Fruit fly (Drosophila melanogaster) whole organism, embryonic: ENCODE results near the gene Hrd3.

Experiments
- Ada2b ChIP-seq: fragments of 200-800 bp; sonication (Bioruptor generic); IDR thresholded peaks from 2 replicates; pipeline ENCODE4 v1.3.6; 2022; ENCODE audit warnings: missing biosample characterization, missing genetic modification characterization
- Atf3 ChIP-seq: fragments of 200-800 bp; sonication (Bioruptor generic); optimal IDR thresholded peaks from 3 replicates; lab custom pipeline; 2016; ENCODE audit warnings: missing biosample characterization, missing genetic modification characterization
- Atf6 ChIP-seq: fragments of 200-800 bp; sonication (Bioruptor generic); IDR thresholded peaks from 2 replicates; pipeline ENCODE4 v1.3.6; 2022; ENCODE audit warnings: missing biosample characterization, missing genetic modification characterization
- BEAF-32 ChIP-seq: fragments of 200-800 bp; sonication (Bioruptor generic); optimal IDR thresholded peaks from 3 replicates; lab custom pipeline; 2017; ENCODE audit warnings: missing biosample characterization, missing genetic modification characterization, mild to moderate bottlenecking, moderate library complexity, missing genetic modification reagents
- CG10147 ChIP-seq: fragments of 200-800 bp; sonication (Bioruptor generic); optimal IDR thresholded peaks from 2 replicates; lab custom pipeline; 2019; ENCODE audit warnings: missing biosample characterization, mild to moderate bottlenecking, missing genetic modification characterization, moderate library complexity
- CG11247 ChIP-seq: fragments of 200-800 bp; sonication (Bioruptor generic); IDR thresholded peaks from 2 replicates; pipeline ENCODE4 v1.3.6; 2022; ENCODE audit warnings: missing biosample characterization, missing genetic modification characterization
- CG11560 ChIP-seq: fragments of 200-800 bp; sonication (Bioruptor generic); IDR thresholded peaks from 3 replicates; pipeline ENCODE4 v1.3.6; 2022; ENCODE audit warnings: missing biosample characterization, missing genetic modification characterization
- CG12391 ChIP-seq: fragments of 200-800 bp; sonication (Bioruptor generic); optimal IDR thresholded peaks from 3 replicates; lab custom pipeline; 2018; ENCODE audit warnings: missing biosample characterization, mild to moderate bottlenecking, missing genetic modification characterization, moderate library complexity
- CG13287 ChIP-seq: fragments of 200-800 bp; sonication (Bioruptor generic); IDR thresholded peaks from 2 replicates; pipeline ENCODE4 v1.3.6; 2022; ENCODE audit warnings: missing biosample characterization, missing genetic modification characterization; ENCODE audit not compliant: partially characterized antibody
- CG14014 ChIP-seq: fragments of 200-800 bp; sonication (Bioruptor generic); IDR thresholded peaks from 2 replicates; pipeline ENCODE4 v1.3.6; 2022; ENCODE audit warnings: missing biosample characterization, missing genetic modification characterization
- CG14667 ChIP-seq: fragments of 200-800 bp; sonication (Bioruptor generic); IDR thresholded peaks from 2 replicates; pipeline ENCODE4 v1.3.6; 2022; ENCODE audit warnings: missing biosample characterization, missing genetic modification characterization
- CG1602 ChIP-seq: fragments of 200-800 bp; sonication (Bioruptor generic); optimal IDR thresholded peaks from 3 replicates; lab custom pipeline; 2016; ENCODE audit warnings: missing biosample characterization, missing genetic modification characterization
- CG16779 ChIP-seq: fragments of 200-800 bp; sonication (Bioruptor generic); IDR thresholded peaks from 2 replicates; pipeline ENCODE4 v1.3.6; 2022; ENCODE audit warnings: missing biosample characterization, missing genetic modification characterization
- CG16813 ChIP-seq: fragments of 200-800 bp; sonication (Bioruptor generic); IDR thresholded peaks from 3 replicates; pipeline ENCODE4 v1.3.6; 2022; ENCODE audit warnings: missing biosample characterization, missing genetic modification characterization; ENCODE audit not compliant: partially characterized antibody
- CG17385 ChIP-seq: fragments of 200-800 bp; sonication (Bioruptor generic); optimal IDR thresholded peaks from 3 replicates; lab custom pipeline; 2018; ENCODE audit warnings: missing biosample characterization, mild to moderate bottlenecking, missing genetic modification characterization
- CG2199 ChIP-seq: fragments of 200-800 bp; sonication (Bioruptor generic); IDR thresholded peaks from 3 replicates; pipeline ENCODE4 v1.3.6; 2022; ENCODE audit warnings: missing biosample characterization, missing genetic modification characterization
- CG32767 ChIP-seq: fragments of 200-800 bp; sonication (Bioruptor generic); IDR thresholded peaks from 2 replicates; pipeline ENCODE4 v1.3.6; 2022; ENCODE audit warnings: missing biosample characterization, missing genetic modification characterization
- CG3838 ChIP-seq: fragments of 200-800 bp; sonication (Bioruptor generic); optimal IDR thresholded peaks from 3 replicates; lab custom pipeline; 2016; ENCODE audit warnings: missing biosample characterization, missing genetic modification characterization
- CG3847 ChIP-seq: fragments of 200-800 bp; sonication (Bioruptor generic); IDR thresholded peaks from 2 replicates; pipeline ENCODE4 v1.3.6; 2022; ENCODE audit warnings: missing biosample characterization, missing genetic modification characterization
- CG3995 ChIP-seq: fragments of 200-800 bp; sonication (Bioruptor generic); optimal IDR thresholded peaks from 3 replicates; lab custom pipeline; 2016; ENCODE audit warnings: missing biosample characterization, missing genetic modification characterization
- CG42726 ChIP-seq: fragments of 200-800 bp; sonication (Bioruptor generic); IDR thresholded peaks from 2 replicates; pipeline ENCODE4 v1.3.6; 2022; ENCODE audit warnings: missing biosample characterization, missing genetic modification characterization; ENCODE audit not compliant: partially characterized antibody
- CG6765 ChIP-seq: fragments of 200-800 bp; sonication (Bioruptor generic); optimal IDR thresholded peaks from 3 replicates; lab custom pipeline; 2017; ENCODE audit warnings: missing biosample characterization, mild to moderate bottlenecking, missing genetic modification characterization
- CG6813 ChIP-seq: fragments of 200-800 bp; sonication (Bioruptor generic); optimal IDR thresholded peaks from 2 replicates; lab custom pipeline; 2017; ENCODE audit warnings: missing biosample characterization, missing genetic modification characterization, mild to moderate bottlenecking, moderate library complexity, missing genetic modification reagents
- CG8388 ChIP-seq: fragments of 200-800 bp; sonication (Bioruptor generic); optimal IDR thresholded peaks from 2 replicates; lab custom pipeline; 2019; ENCODE audit warnings: missing biosample characterization, mild to moderate bottlenecking, missing genetic modification characterization, moderate library complexity
- CG8765 ChIP-seq: fragments of 200-800 bp; sonication (Bioruptor generic); IDR thresholded peaks from 2 replicates; pipeline ENCODE4 v1.3.6; 2022; ENCODE audit warnings: missing biosample characterization, missing genetic modification characterization
- Chrac-16 ChIP-seq: fragments of 200-800 bp; sonication (Bioruptor generic); optimal IDR thresholded peaks from 3 replicates; lab custom pipeline; 2016; ENCODE audit warnings: missing biosample characterization, missing genetic modification characterization
- D19A ChIP-seq: fragments of 200-800 bp; optimal IDR thresholded peaks from 3 replicates; lab custom pipeline; 2019; ENCODE audit warnings: missing biosample characterization, mild to moderate bottlenecking, missing genetic modification characterization, moderate library complexity
- Fer3 ChIP-seq: fragments of 200-800 bp; sonication (Bioruptor generic); optimal IDR thresholded peaks from 2 replicates; lab custom pipeline; 2018; ENCODE audit warnings: missing biosample characterization, mild to moderate bottlenecking, missing genetic modification characterization, moderate library complexity
- GATAe ChIP-seq: fragments of 200-800 bp; sonication (Bioruptor generic); conservative IDR thresholded peaks from 2 replicates; pipeline ENCODE4 v1.3.6; 2022; ENCODE audit warnings: missing biosample characterization, missing genetic modification characterization
- HmgZ ChIP-seq: fragments of 200-800 bp; sonication (Bioruptor generic); optimal IDR thresholded peaks from 2 replicates; lab custom pipeline; 2018; ENCODE audit warnings: missing biosample characterization, mild to moderate bottlenecking, missing genetic modification characterization
- Hr78 ChIP-seq, 2 experiments: fragments of 200-800 bp in 1 of 2; fragments of >200 bp in 1 of 2; sonication (Bioruptor generic) in 1 of 2; optimal IDR thresholded peaks; 2 replicates each; lab custom pipeline; 2017 to 2019; ENCODE audit warnings: missing biosample characterization in 2 of 2, missing genetic modification characterization in 2 of 2, mild to moderate bottlenecking in 1 of 2, moderate library complexity in 1 of 2
- Optix ChIP-seq: fragments of 200-800 bp; sonication (Bioruptor generic); IDR thresholded peaks from 3 replicates; pipeline ENCODE4 v1.3.6; 2022; ENCODE audit warnings: missing biosample characterization, missing genetic modification characterization
- Six4 ChIP-seq: fragments of 200-800 bp; sonication (Bioruptor generic); optimal IDR thresholded peaks from 2 replicates; lab custom pipeline; 2016; ENCODE audit warnings: missing biosample characterization, missing genetic modification characterization
- Ssrp ChIP-seq: fragments of 200-800 bp; sonication (Bioruptor generic); optimal IDR thresholded peaks from 2 replicates; lab custom pipeline; 2018; ENCODE audit warnings: missing biosample characterization, mild to moderate bottlenecking, missing genetic modification characterization, moderate library complexity
- aop ChIP-seq: fragments of 200-800 bp; sonication (Bioruptor generic); IDR thresholded peaks from 2 replicates; pipeline ENCODE4 v1.3.6; 2022; ENCODE audit warnings: missing biosample characterization, missing genetic modification characterization
- bsh ChIP-seq, 2 experiments: fragments of 200-800 bp; sonication (Bioruptor generic); optimal IDR thresholded peaks; 2 replicates each; lab custom pipeline; 2017 to 2018; ENCODE audit warnings: mild to moderate bottlenecking in 2 of 2, missing biosample characterization in 2 of 2, missing genetic modification characterization in 2 of 2, moderate library complexity in 1 of 2
- cas ChIP-seq: fragments of 200-800 bp; sonication (Bioruptor generic); IDR thresholded peaks from 2 replicates; pipeline ENCODE4 v1.3.6; 2022; ENCODE audit warnings: missing biosample characterization, missing genetic modification characterization
- eve ChIP-seq, 2 experiments: fragments of >200 bp; optimal IDR thresholded peaks; 2 replicates each; lab custom pipeline; 2017; ENCODE audit warnings: missing biosample characterization in 2 of 2, missing genetic modification characterization in 2 of 2
- fru ChIP-seq: fragments of >200 bp; optimal IDR thresholded peaks from 2 replicates; lab custom pipeline; 2017
- mirr ChIP-seq: fragments of 200-800 bp; sonication (Bioruptor generic); optimal IDR thresholded peaks from 3 replicates; lab custom pipeline; 2018; ENCODE audit warnings: missing biosample characterization, mild to moderate bottlenecking, missing genetic modification characterization
- odd ChIP-seq: fragments of 200-800 bp; sonication (Bioruptor generic); optimal IDR thresholded peaks from 2 replicates; lab custom pipeline; 2017; ENCODE audit warnings: missing biosample characterization, mild to moderate bottlenecking, missing genetic modification characterization
- otp ChIP-seq: fragments of 200-800 bp; sonication (Bioruptor generic); IDR thresholded peaks from 3 replicates; pipeline ENCODE4, ENCODE4 v1.3.6; 2022; ENCODE audit warnings: missing biosample characterization, missing genetic modification characterization
- peb ChIP-seq: fragments of 200-800 bp; sonication (Bioruptor generic); IDR thresholded peaks from 2 replicates; pipeline ENCODE4 v1.3.6; 2022; ENCODE audit warnings: missing biosample characterization, missing genetic modification characterization
- pho ChIP-seq: fragments of 200-800 bp; sonication (Bioruptor generic); optimal IDR thresholded peaks from 2 replicates; lab custom pipeline; 2016; ENCODE audit warnings: missing biosample characterization, missing genetic modification characterization
- pros ChIP-seq: fragments of 200-800 bp; sonication (Bioruptor generic); optimal IDR thresholded peaks from 3 replicates; lab custom pipeline; 2019; ENCODE audit warnings: missing biosample characterization, mild to moderate bottlenecking, missing genetic modification characterization, moderate library complexity
- seq ChIP-seq: fragments of 200-800 bp; sonication (Bioruptor generic); IDR thresholded peaks from 2 replicates; pipeline ENCODE4 v1.3.6; 2022; ENCODE audit warnings: missing biosample characterization, missing genetic modification characterization
- slp2 ChIP-seq: fragments of 200-800 bp; sonication (Bioruptor generic); optimal IDR thresholded peaks from 2 replicates; lab custom pipeline; 2016; ENCODE audit warnings: missing biosample characterization, missing genetic modification characterization
- tx ChIP-seq: fragments of 200-800 bp; sonication (Bioruptor generic); optimal IDR thresholded peaks from 2 replicates; lab custom pipeline; 2016; ENCODE audit warnings: missing biosample characterization, missing genetic modification characterization
- usp ChIP-seq: fragments of >200 bp; optimal IDR thresholded peaks from 2 replicates; lab custom pipeline; 2017; ENCODE audit warnings: missing biosample characterization, missing genetic modification characterization
- zfh1 ChIP-seq: fragments of 200-800 bp; sonication (Bioruptor generic); IDR thresholded peaks from 3 replicates; pipeline ENCODE4 v1.3.6; 2022; ENCODE audit warnings: missing biosample characterization, missing genetic modification characterization
- zfh2 ChIP-seq: fragments of 200-800 bp; sonication (Bioruptor generic); optimal IDR thresholded peaks from 2 replicates; lab custom pipeline; 2016; ENCODE audit warnings: missing biosample characterization, missing genetic modification characterization

Gene Hrd3

DNA sequence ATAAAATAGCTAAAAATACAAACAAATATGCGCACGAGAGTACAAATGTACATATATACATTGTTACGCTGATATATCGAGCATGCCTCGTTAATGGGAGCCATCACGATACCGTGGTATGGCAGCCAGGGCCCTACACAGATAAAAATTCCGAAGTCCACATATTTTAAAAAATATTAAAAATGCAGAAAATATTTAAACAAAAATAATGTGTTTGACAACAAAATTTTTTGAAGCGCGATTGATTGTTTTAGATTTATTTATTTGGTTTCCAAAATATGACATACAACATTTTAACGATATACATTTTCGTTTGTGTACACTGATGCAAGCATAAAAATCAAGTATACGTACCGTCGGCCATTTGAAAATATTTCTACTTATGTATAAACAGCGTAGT lies 31.6 kb downstream of the Hrd3 start (continued):
- TF ChIP-seq CG16779, result 0 out of 2 replicates have a peak, but pooled peaks have one; percentile 64
- peak; percentile 64 for TF ChIP-seq tx (GFP tag; lab: Kevin White, UChicago)
- TF ChIP-seq odd (GFP tag; lab: Kevin White, UChicago), result peak; percentile 34
- peak; percentile 65 for TF ChIP-seq CG6813 (GFP tag; lab: Kevin White, UChicago)
- TF ChIP-seq CG32767 (GFP tag; lab: Robert Waterston, UW), result 0 out of 2 replicates have a peak, but pooled peaks have one; percentile 18
- TF ChIP-seq cas (GFP tag; lab: Robert Waterston, UW), result peak; percentile 77
- TF ChIP-seq pho (GFP tag; lab: Kevin White, UChicago), result peak; percentile 78
- peak; percentile 79; the same call in 2 of the 3 replicates for TF ChIP-seq otp (GFP tag; lab: Robert Waterston, UW)
- no peak for TF ChIP-seq usp (GFP tag; lab: Kevin White, UChicago)
- TF ChIP-seq CG13287 (GFP tag; lab: Robert Waterston, UW), result no peak
- TF ChIP-seq CG3838, result peak; percentile 30
- TF ChIP-seq mirr (GFP tag; lab: Kevin White, UChicago), result peak; percentile 12
- peak; percentile 59 for TF ChIP-seq CG1602 (GFP tag; lab: Kevin White, UChicago)
- TF ChIP-seq CG11247, result peak; percentile 60
- TF ChIP-seq eve (GFP tag; optimal IDR thresholded peaks at IDR 0.05; lab: Kevin White, UChicago), result peak in 1 of 2 experiments; percentile 11
- no peak for TF ChIP-seq pros (GFP tag; lab: Kevin White, UChicago)
- peak; percentile 31 for TF ChIP-seq CG8388
- no peak for TF ChIP-seq Hr78 (GFP tag; optimal IDR thresholded peaks at IDR 0.05; lab: Kevin White, UChicago)
- no peak for TF ChIP-seq peb (GFP tag; lab: Robert Waterston, UW)
- peak; percentile 29 for TF ChIP-seq D19A (tag; lab: Kevin White, UChicago)
- TF ChIP-seq CG16813 (GFP tag; lab: Robert Waterston, UW), result no peak
- TF ChIP-seq Ada2b (GFP tag; lab: Robert Waterston, UW), result peak; percentile 85
- peak; percentile 73; the same call in 1 of the 3 replicates for TF ChIP-seq zfh1
- TF ChIP-seq Chrac-16, result peak; percentile 56
- peak; percentile 74 for TF ChIP-seq GATAe
- peak; percentile 90 for TF ChIP-seq Fer3 (tag; lab: Kevin White, UChicago)
- no peak for TF ChIP-seq aop
- TF ChIP-seq fru (lab: Kevin White, UChicago), result no peak
- TF ChIP-seq CG6765 (GFP tag; lab: Kevin White, UChicago), result peak; percentile 79
- peak; percentile 15 to 69 for TF ChIP-seq bsh (GFP tag; optimal IDR thresholded peaks at IDR 0.05; lab: Kevin White, UChicago)
- peak; percentile 44 for TF ChIP-seq Ssrp (tag; lab: Kevin White, UChicago)
- peak; percentile 86 for TF ChIP-seq zfh2 (GFP tag; lab: Kevin White, UChicago)
- TF ChIP-seq CG42726, result no peak
- TF ChIP-seq CG14667 (GFP tag; lab: Robert Waterston, UW), result peak; percentile 55; the same call in 1 of the 2 replicates
- no peak for TF ChIP-seq Optix (GFP tag; lab: Robert Waterston, UW)
- peak; percentile 51 for TF ChIP-seq CG3995
- TF ChIP-seq CG8765 (GFP tag; lab: Robert Waterston, UW), result no peak; the same call in 1 of the 2 replicates
- peak; percentile 58; the same call in 2 of the 3 replicates for TF ChIP-seq CG11560 (tag; lab: Robert Waterston, UW)
- no peak for TF ChIP-seq CG2199
- TF ChIP-seq CG12391 (tag; lab: Kevin White, UChicago), result peak; percentile 83
- peak; percentile 48 for TF ChIP-seq Six4 (GFP tag; lab: Kevin White, UChicago)
- peak; percentile 76 for TF ChIP-seq CG3847 (GFP tag; lab: Robert Waterston, UW)
- TF ChIP-seq CG17385 (GFP tag; lab: Kevin White, UChicago), result peak; percentile 72
- TF ChIP-seq seq (GFP tag; lab: Robert Waterston, UW), result peak; percentile 80
- no peak for TF ChIP-seq Atf3
- TF ChIP-seq HmgZ (tag; lab: Kevin White, UChicago), result peak; percentile 77
- TF ChIP-seq CG10147 (GFP tag; lab: Kevin White, UChicago), result peak; percentile 86
- no peak for TF ChIP-seq BEAF-32 (GFP tag; lab: Kevin White, UChicago)
- peak; percentile 61 for TF ChIP-seq slp2 (GFP tag; lab: Kevin White, UChicago)
- peak; percentile 86 for TF ChIP-seq CG14014 (GFP tag; lab: Robert Waterston, UW)
- TF ChIP-seq Atf6 (GFP tag; lab: Robert Waterston, UW), result peak; percentile 91
